Worm (Caenorhabditis elegans) whole organism, mixed stage, embryonic: ENCODE results near the gene C16D9.4.

Experiments used
- elt-1 ChIP-seq: sonication (generic microtip); optimal IDR thresholded peaks from 2 replicates; lab custom pipeline; 2017; ENCODE audit warnings: missing genetic modification characterization, mild to moderate bottlenecking, missing compliant biosample characterization, antibody characterized with exemption, moderate library complexity, borderline replicate concordance; ENCODE audit not compliant: insufficient read depth
- elt-3 ChIP-seq: fragments of 150-350 bp; optimal IDR thresholded peaks from 2 replicates; lab custom pipeline; 2014; ENCODE audit warnings: missing biosample characterization, missing genetic modification characterization
- unc-62 ChIP-seq: fragments of 150-350 bp; optimal IDR thresholded peaks from 2 replicates; lab custom pipeline; 2014; ENCODE audit warnings: missing biosample characterization, missing genetic modification reagents, missing genetic modification characterization

ce11 chrV:8263941-8264340 lies 21.2 kb upstream of the C16D9.4 start, which contains the start of gene C16D9.9:
- no peak for TF ChIP-seq elt-3
- TF ChIP-seq elt-1 (tag; lab: Kevin White, UChicago): no peak
- no peak for TF ChIP-seq unc-62
